Worm (Caenorhabditis elegans) whole organism, young adult: ENCODE measurements around the gene srx-46.
A peak's percentile ranks its signal among the peaks of the same experiment; 100 is the strongest.

ENCODE experiments used
- B0019.2 ChIP-seq: fragments of 200-800 bp; sonication (Bioruptor generic); conservative IDR thresholded peaks from 2 replicates; pipeline ENCODE4 v1.3.6; 2022; ENCODE audit warnings: missing genetic modification reagents, missing genetic modification characterization, missing compliant biosample characterization
- B0035.1 ChIP-seq: sonication (generic microtip); optimal IDR thresholded peaks from 2 replicates; lab custom pipeline; 2016; ENCODE audit warnings: missing genetic modification characterization, mild to moderate bottlenecking, missing compliant biosample characterization, missing genotype, missing genetic modification reagents
- B0261.1 ChIP-seq: sonication (generic microtip); optimal IDR thresholded peaks from 2 replicates; lab custom pipeline; 2016; ENCODE audit warnings: mild to moderate bottlenecking, missing genetic modification characterization, moderate library complexity, missing compliant biosample characterization
- F10E7.11 ChIP-seq: sonication (generic microtip); optimal IDR thresholded peaks from 2 replicates; lab custom pipeline; 2017; ENCODE audit warnings: mild to moderate bottlenecking, missing genetic modification characterization, moderate library complexity, missing compliant biosample characterization
- F39B2.1 ChIP-seq: fragments of 200-800 bp; sonication (Bioruptor generic); IDR thresholded peaks from 2 replicates; pipeline ENCODE4 v1.3.6; 2022; ENCODE audit warnings: missing genetic modification reagents, missing genetic modification characterization, missing compliant biosample characterization
- F49E8.2 ChIP-seq: sonication (generic microtip); optimal IDR thresholded peaks from 3 replicates; lab custom pipeline; 2017; ENCODE audit warnings: missing genetic modification characterization, mild to moderate bottlenecking, missing compliant biosample characterization, antibody characterized with exemption, moderate library complexity; ENCODE audit not compliant: insufficient read depth
- F52B5.7 ChIP-seq: sonication (generic microtip); optimal IDR thresholded peaks from 2 replicates; lab custom pipeline; 2016; ENCODE audit warnings: mild to moderate bottlenecking, missing genetic modification characterization, missing compliant biosample characterization
- F55B11.4 ChIP-seq: sonication (generic microtip); optimal IDR thresholded peaks from 2 replicates; lab custom pipeline; 2016; ENCODE audit warnings: missing compliant biosample characterization, missing genetic modification characterization, borderline replicate concordance; ENCODE audit not compliant: insufficient read depth
- T26A5.8 ChIP-seq: sonication (generic microtip); optimal IDR thresholded peaks from 2 replicates; lab custom pipeline; 2016; ENCODE audit warnings: missing genetic modification characterization, missing compliant biosample characterization
- Y53F4B.3 ChIP-seq: fragments of 200-800 bp; sonication (Bioruptor generic); IDR thresholded peaks from 2 replicates; pipeline ENCODE4 v1.3.6; 2022; ENCODE audit warnings: missing genetic modification reagents, missing genetic modification characterization, missing compliant biosample characterization
- Y53G8AR.9 ChIP-seq: fragments of 200-800 bp; sonication (Bioruptor generic); conservative IDR thresholded peaks from 2 replicates; pipeline ENCODE4 v1.3.6; 2022; ENCODE audit warnings: missing genetic modification reagents, missing genetic modification characterization, missing compliant biosample characterization
- Y95B8A.8 ChIP-seq: fragments of 200-800 bp; sonication (Bioruptor generic); IDR thresholded peaks from 2 replicates; pipeline ENCODE4 v1.3.6; 2022; ENCODE audit warnings: missing genetic modification reagents, missing genetic modification characterization, missing compliant biosample characterization
- ZK185.1 ChIP-seq: sonication (generic microtip); optimal IDR thresholded peaks from 2 replicates; lab custom pipeline; 2016; ENCODE audit warnings: mild to moderate bottlenecking, missing genetic modification characterization, missing compliant biosample characterization; ENCODE audit not compliant: poor library complexity, severe bottlenecking
- cebp-1 ChIP-seq, 2 experiments: fragments of 200-800 bp in 1 of 2; sonication (Bioruptor generic) in 1 of 2; sonication (generic microtip) in 1 of 2; IDR thresholded peaks in 1 of 2; optimal IDR thresholded peaks in 1 of 2; 2 replicates each; pipeline versions ENCODE4 v1.3.6 to Lab custom; 2017 to 2022; ENCODE audit warnings: missing compliant biosample characterization in 2 of 2, missing genetic modification characterization in 2 of 2, mild to moderate bottlenecking in 1 of 2, missing genetic modification reagents in 1 of 2, moderate library complexity in 1 of 2
- cebp-2 ChIP-seq: fragments of 200-800 bp; sonication (Bioruptor generic); IDR thresholded peaks from 2 replicates; pipeline ENCODE4 v1.3.6; 2022; ENCODE audit warnings: missing genetic modification characterization, missing compliant biosample characterization
- ceh-27 ChIP-seq: fragments of 200-800 bp; sonication (Bioruptor generic); optimal IDR thresholded peaks from 2 replicates; lab custom pipeline; 2018; ENCODE audit warnings: mild to moderate bottlenecking, missing genetic modification characterization, moderate library complexity, missing compliant biosample characterization
- ceh-40 ChIP-seq: fragments of 200-800 bp; sonication (Bioruptor generic); IDR thresholded peaks from 2 replicates; pipeline ENCODE4 v1.3.6; 2022; ENCODE audit warnings: missing genetic modification characterization, missing compliant biosample characterization
- ceh-58 ChIP-seq: fragments of 200-800 bp; sonication (Bioruptor generic); IDR thresholded peaks from 2 replicates; pipeline ENCODE4 v1.3.6; 2022; ENCODE audit warnings: missing genetic modification characterization, missing compliant biosample characterization
- dpff-1 ChIP-seq: sonication (generic microtip); optimal IDR thresholded peaks from 2 replicates; lab custom pipeline; 2017; ENCODE audit warnings: mild to moderate bottlenecking, missing genetic modification characterization, missing compliant biosample characterization
- egl-18 ChIP-seq: fragments of 200-800 bp; sonication (Bioruptor generic); IDR thresholded peaks from 2 replicates; pipeline ENCODE4 v1.3.6; 2022; ENCODE audit warnings: missing genetic modification reagents, missing genetic modification characterization, missing compliant biosample characterization
- egl-44 ChIP-seq: fragments of 200-800 bp; sonication (Bioruptor generic); IDR thresholded peaks from 2 replicates; pipeline ENCODE4 v1.3.6; 2022; ENCODE audit warnings: missing genetic modification reagents, missing genetic modification characterization, missing compliant biosample characterization
- egrh-3 ChIP-seq: fragments of 200-800 bp; sonication (Bioruptor generic); IDR thresholded peaks from 2 replicates; pipeline ENCODE4 v1.3.6; 2022; ENCODE audit warnings: missing genetic modification reagents, missing genetic modification characterization, missing compliant biosample characterization
- fkh-3 ChIP-seq: sonication (generic microtip); optimal IDR thresholded peaks from 2 replicates; lab custom pipeline; 2016; ENCODE audit warnings: mild to moderate bottlenecking, missing genetic modification characterization, missing compliant biosample characterization
- gei-17 ChIP-seq: fragments of 200-800 bp; sonication (Bioruptor generic); optimal IDR thresholded peaks from 2 replicates; lab custom pipeline; 2018; ENCODE audit warnings: mild to moderate bottlenecking, missing genetic modification characterization, missing compliant biosample characterization
- hmg-20 ChIP-seq: fragments of 200-800 bp; sonication (Bioruptor generic); IDR thresholded peaks from 2 replicates; pipeline ENCODE4 v1.3.6; 2022; ENCODE audit warnings: missing genetic modification reagents, missing genetic modification characterization, missing compliant biosample characterization
- lin-40 ChIP-seq: sonication (generic microtip); optimal IDR thresholded peaks from 2 replicates; lab custom pipeline; 2016; ENCODE audit warnings: missing genetic modification characterization, mild to moderate bottlenecking, missing compliant biosample characterization, missing genotype, missing genetic modification reagents
- lin-54 ChIP-seq: fragments of 200-800 bp; sonication (Bioruptor generic); optimal IDR thresholded peaks from 2 replicates; lab custom pipeline; 2018; ENCODE audit warnings: mild to moderate bottlenecking, missing genetic modification characterization, missing compliant biosample characterization
- madf-3 ChIP-seq: fragments of 200-800 bp; sonication (Bioruptor generic); IDR thresholded peaks from 2 replicates; pipeline ENCODE4 v1.3.6; 2022; ENCODE audit warnings: missing genetic modification reagents, missing genetic modification characterization, missing compliant biosample characterization
- nfyb-1 ChIP-seq: fragments of 200-800 bp; sonication (Bioruptor generic); IDR thresholded peaks from 2 replicates; pipeline ENCODE4 v1.3.6; 2022; ENCODE audit warnings: missing genetic modification reagents, missing genetic modification characterization, missing compliant biosample characterization
- nhr-120 ChIP-seq: fragments of 200-800 bp; sonication (Bioruptor generic); IDR thresholded peaks from 2 replicates; pipeline ENCODE4 v1.3.6; 2022; ENCODE audit warnings: missing genetic modification characterization, missing compliant biosample characterization
- nhr-90 ChIP-seq: sonication (generic microtip); optimal IDR thresholded peaks from 2 replicates; lab custom pipeline; 2016; ENCODE audit warnings: missing genotype, mild to moderate bottlenecking, missing genetic modification characterization, missing compliant biosample characterization
- sdz-38 ChIP-seq: sonication (generic microtip); optimal IDR thresholded peaks from 2 replicates; lab custom pipeline; 2016; ENCODE audit warnings: missing genotype, missing genetic modification characterization, missing compliant biosample characterization
- sea-2 ChIP-seq: fragments of 200-800 bp; sonication (Bioruptor generic); IDR thresholded peaks from 2 replicates; pipeline ENCODE4 v1.3.6; 2022; ENCODE audit warnings: missing genetic modification characterization, missing compliant biosample characterization
- snpc-1.3 ChIP-seq: sonication (generic microtip); optimal IDR thresholded peaks from 2 replicates; lab custom pipeline; 2017; ENCODE audit warnings: missing genetic modification characterization, mild to moderate bottlenecking, missing compliant biosample characterization, antibody characterized with exemption, moderate library complexity, missing genotype, missing genetic modification reagents; ENCODE audit not compliant: insufficient read depth
- snpc-4 ChIP-seq, 5 experiments: fragments of 150-350 bp in 1 of 5; sonication (generic microtip) in 4 of 5; optimal IDR thresholded peaks; 2 replicates each; lab custom pipeline; 2014 to 2018; ENCODE audit warnings: missing genetic modification characterization in 5 of 5, missing biosample characterization in 3 of 5, antibody characterized with exemption in 2 of 5, mild to moderate bottlenecking in 2 of 5, missing compliant biosample characterization in 2 of 5, missing genotype in 2 of 5, moderate library complexity in 2 of 5, missing genetic modification reagents in 1 of 5
- sptf-2 ChIP-seq: fragments of 200-800 bp; sonication (Bioruptor generic); optimal IDR thresholded peaks from 2 replicates; lab custom pipeline; 2018; ENCODE audit warnings: mild to moderate bottlenecking, missing genetic modification characterization, missing compliant biosample characterization
- tbp1 ChIP-seq: fragments of 200-800 bp; sonication (Bioruptor generic); optimal IDR thresholded peaks from 2 replicates; lab custom pipeline; 2018; ENCODE audit warnings: mild to moderate bottlenecking, missing genetic modification characterization, missing compliant biosample characterization
- tbx-9 ChIP-seq: sonication (generic microtip); optimal IDR thresholded peaks from 2 replicates; lab custom pipeline; 2016; ENCODE audit warnings: borderline replicate concordance, missing genetic modification characterization, inconsistent platforms, missing compliant biosample characterization
- tlf-1 ChIP-seq: fragments of 200-800 bp; sonication (Bioruptor generic); optimal IDR thresholded peaks from 2 replicates; lab custom pipeline; 2018; ENCODE audit warnings: mild to moderate bottlenecking, missing genetic modification characterization, missing compliant biosample characterization
- zfh-2 ChIP-seq: fragments of 200-800 bp; sonication (Bioruptor generic); conservative IDR thresholded peaks from 2 replicates; pipeline ENCODE4 v1.3.6; 2022; ENCODE audit warnings: missing genetic modification reagents, missing genetic modification characterization, missing compliant biosample characterization
- zim-3 ChIP-seq: sonication (generic microtip); optimal IDR thresholded peaks from 2 replicates; lab custom pipeline; 2017; ENCODE audit warnings: mild to moderate bottlenecking, missing genetic modification characterization, moderate library complexity, missing compliant biosample characterization
- ztf-25 ChIP-seq: fragments of 200-800 bp; sonication (Bioruptor generic); IDR thresholded peaks from 2 replicates; pipeline ENCODE4 v1.3.6; 2022; ENCODE audit warnings: missing genetic modification reagents, missing genetic modification characterization, missing compliant biosample characterization
- ztf-26 ChIP-seq: sonication (generic microtip); optimal IDR thresholded peaks from 2 replicates; lab custom pipeline; 2017; ENCODE audit warnings: missing genetic modification characterization, missing compliant biosample characterization
- ztf-6 ChIP-seq: fragments of 200-800 bp; sonication (Bioruptor generic); IDR thresholded peaks from 2 replicates; pipeline ENCODE4 v1.3.6; 2022; ENCODE audit warnings: missing genetic modification reagents, missing genetic modification characterization, missing compliant biosample characterization

The srx-46 gene

DNA sequence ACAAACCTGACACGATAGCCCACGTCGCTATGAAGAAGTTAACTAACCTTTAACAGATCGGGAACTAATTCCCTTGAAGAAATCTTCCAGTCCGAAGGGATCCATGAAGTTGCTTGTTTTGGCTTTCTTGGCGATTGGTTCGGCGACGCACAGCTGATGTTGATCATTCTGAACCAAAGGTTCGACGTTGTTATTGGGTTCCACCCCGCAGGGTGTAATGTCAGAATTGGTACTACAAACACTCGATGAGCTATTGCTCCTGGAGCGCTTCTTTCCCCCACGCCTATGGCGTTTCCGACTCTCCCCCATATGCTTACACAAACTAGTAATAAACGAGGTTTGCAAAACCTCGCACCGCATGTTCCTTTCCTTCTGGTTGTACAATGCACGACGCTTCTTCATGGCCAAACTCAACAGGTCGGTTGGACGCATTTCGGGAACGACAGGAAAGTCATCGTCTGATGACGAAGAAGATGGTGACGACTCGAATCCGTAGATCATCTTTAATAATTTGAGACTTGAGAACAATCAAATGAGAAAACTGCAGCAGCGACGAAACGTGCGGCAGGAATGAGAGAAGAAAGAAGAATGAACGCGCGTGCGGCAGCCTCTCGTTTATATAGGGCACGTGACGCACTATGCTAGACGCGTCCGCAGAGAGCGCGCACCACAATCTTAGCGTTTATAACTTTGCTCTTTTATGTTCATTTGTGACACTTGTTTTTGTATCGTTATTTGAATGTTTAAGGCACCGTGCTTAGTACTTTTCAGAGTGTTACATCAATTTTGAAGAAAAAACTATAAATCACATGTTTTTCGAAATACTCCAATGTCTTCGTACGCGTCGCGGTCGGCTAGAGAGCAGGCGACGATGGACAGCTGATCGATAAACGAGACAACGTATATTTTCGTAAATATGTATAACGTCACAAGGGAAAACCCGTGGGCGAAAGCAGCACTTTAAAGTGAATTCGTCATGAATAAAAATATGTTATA is 9.1 kb upstream of the srx-46 start, which contains the start of gene tos-1:
tos-1 (minus strand) TSS at position 575 of the 996 bp plus-strand sequence.
- TF ChIP-seq madf-3 (GFP tag; lab: Robert Waterston, UW) (peak; percentile 100), B0019.2 (GFP tag; lab: Robert Waterston, UW) (peak; percentile 60; the same call in 1 of the 2 replicates), zim-3 (peak; percentile 85), tbx-9 (no peak), B0035.1 (tag; lab: Kevin White, UChicago) (peak; percentile 91), Y95B8A.8 (peak; percentile 96), F55B11.4 (tag; lab: Kevin White, UChicago) (no peak), ceh-40 (no peak), snpc-4 (GFP tag; optimal IDR thresholded peaks at IDR 0.05; lab: Kevin White, UChicago) (peak; percentile 27), snpc-4 (tag; optimal IDR thresholded peaks at IDR 0.05; lab: Kevin White, UChicago) (peak; percentile 70 to 87 (median 80)), B0261.1 (tag; lab: Kevin White, UChicago) (peak; percentile 43), ZK185.1 (tag; lab: Kevin White, UChicago) (peak; percentile 89), ztf-6 (GFP tag; lab: Robert Waterston, UW) (peak; percentile 91), gei-17 (GFP tag; lab: Kevin White, UChicago) (peak; percentile 89), hmg-20 (GFP tag; lab: Robert Waterston, UW) (no peak), fkh-3 (tag; lab: Kevin White, UChicago) (no peak), Y53G8AR.9 (GFP tag; lab: Robert Waterston, UW) (peak; percentile 97), dpff-1 (peak; percentile 71), sea-2 (GFP tag; lab: Robert Waterston, UW) (peak; percentile 67; the same call in 1 of the 2 replicates), nhr-90 (tag; lab: Kevin White, UChicago) (peak; percentile 92), lin-40 (peak; percentile 99), Y53F4B.3 (peak; percentile 7; the same call in 1 of the 2 replicates), zfh-2 (GFP tag; lab: Robert Waterston, UW) (no peak; the same call in 1 of the 2 replicates), F49E8.2 (tag; lab: Kevin White, UChicago) (peak; percentile 27), egl-44 (GFP tag; lab: Robert Waterston, UW) (no peak), sptf-2 (GFP tag; lab: Kevin White, UChicago) (no peak), tbp1 (peak; percentile 84), ztf-25 (GFP tag; lab: Robert Waterston, UW) (0 out of 2 replicates have a peak, but pooled peaks have one; percentile 52), F52B5.7 (peak; percentile 81), nfyb-1 (peak; percentile 96), nhr-120 (no peak), egl-18 (GFP tag; lab: Robert Waterston, UW) (peak; percentile 90), F10E7.11 (tag; lab: Kevin White, UChicago) (peak; percentile 56), T26A5.8 (no peak), cebp-1 (GFP tag; IDR thresholded peaks at IDR 0.05; lab: Robert Waterston, UW) (peak; percentile 91), cebp-1 (tag; optimal IDR thresholded peaks at IDR 0.05; lab: Kevin White, UChicago) (peak; percentile 98), cebp-2 (GFP tag; lab: Robert Waterston, UW) (no peak; the same call in 1 of the 2 replicates), ceh-58 (0 out of 2 replicates have a peak, but pooled peaks have one; percentile 45), snpc-1.3 (no peak), ztf-26 (tag; lab: Kevin White, UChicago) (peak; percentile 99), sdz-38 (tag; lab: Kevin White, UChicago) (no peak), tlf-1 (GFP tag; lab: Kevin White, UChicago) (peak; percentile 96), egrh-3 (GFP tag; lab: Robert Waterston, UW) (peak; percentile 53; the same call in 1 of the 2 replicates), F39B2.1 (GFP tag; lab: Robert Waterston, UW) (no peak), ceh-27 (peak; percentile 95), lin-54 (GFP tag; lab: Kevin White, UChicago) (peak; percentile 92)
